Fruit fly (Drosophila melanogaster) whole organism, prepupa: Measurements from ENCODE around the gene Nedd4.

ENCODE experiments used
- Blimp-1 ChIP-seq: fragments of 200-800 bp; sonication (Bioruptor generic); optimal IDR thresholded peaks from 3 replicates; lab custom pipeline; 2017; ENCODE audit warnings: missing biosample characterization, missing genetic modification characterization, mild to moderate bottlenecking, moderate library complexity, missing genetic modification reagents
- CG10669 ChIP-seq: fragments of 200-800 bp; sonication (Bioruptor generic); optimal IDR thresholded peaks from 3 replicates; lab custom pipeline; 2018; ENCODE audit warnings: missing biosample characterization, mild to moderate bottlenecking, missing genetic modification characterization, moderate library complexity
- CG11294 ChIP-seq: fragments of 200-800 bp; sonication (Bioruptor generic); IDR thresholded peaks from 2 replicates; pipeline ENCODE4 v1.3.6; 2022; ENCODE audit warnings: missing biosample characterization, missing genetic modification characterization
- CG11762 ChIP-seq: fragments of 200-800 bp; sonication (Bioruptor generic); optimal IDR thresholded peaks from 3 replicates; lab custom pipeline; 2016; ENCODE audit warnings: missing biosample characterization, missing genetic modification characterization; ENCODE audit not compliant: insufficient read depth
- CG11902 ChIP-seq: fragments of 200-800 bp; sonication (Bioruptor generic); optimal IDR thresholded peaks from 3 replicates; lab custom pipeline; 2016; ENCODE audit warnings: missing biosample characterization, missing genetic modification characterization
- CG15336 ChIP-seq: fragments of 200-800 bp; sonication (Bioruptor generic); IDR thresholded peaks from 2 replicates; pipeline ENCODE4 v1.3.6; 2022; ENCODE audit warnings: missing biosample characterization, missing genetic modification characterization
- CG1621 ChIP-seq: fragments of 200-800 bp; sonication (Bioruptor generic); optimal IDR thresholded peaks from 3 replicates; lab custom pipeline; 2018; ENCODE audit warnings: missing biosample characterization, mild to moderate bottlenecking, missing genetic modification characterization
- CG16779 ChIP-seq: fragments of 200-800 bp; sonication (Bioruptor generic); optimal IDR thresholded peaks from 3 replicates; lab custom pipeline; 2017; ENCODE audit warnings: missing biosample characterization, mild to moderate bottlenecking, missing genetic modification characterization
- CG3032 ChIP-seq: fragments of 200-800 bp; optimal IDR thresholded peaks from 2 replicates; lab custom pipeline; 2019; ENCODE audit warnings: missing biosample characterization, mild to moderate bottlenecking, missing genetic modification characterization, moderate library complexity
- CG31627 ChIP-seq: fragments of 200-800 bp; sonication (Bioruptor generic); optimal IDR thresholded peaks from 3 replicates; lab custom pipeline; 2016; ENCODE audit warnings: missing biosample characterization, missing genetic modification characterization
- CG34406 ChIP-seq: fragments of 200-800 bp; sonication (Bioruptor generic); optimal IDR thresholded peaks from 3 replicates; lab custom pipeline; 2016; ENCODE audit warnings: missing biosample characterization, missing genetic modification characterization
- CG4318 ChIP-seq: fragments of 200-800 bp; sonication (Bioruptor generic); optimal IDR thresholded peaks from 3 replicates; lab custom pipeline; 2017; ENCODE audit warnings: missing biosample characterization, mild to moderate bottlenecking, missing genetic modification characterization
- CG6163 ChIP-seq: fragments of 200-800 bp; sonication (Bioruptor generic); IDR thresholded peaks from 3 replicates; pipeline ENCODE4 v1.3.6; 2022; ENCODE audit warnings: missing biosample characterization, missing genetic modification characterization
- CG6276 ChIP-seq: fragments of 200-800 bp; sonication (Bioruptor generic); optimal IDR thresholded peaks from 2 replicates; lab custom pipeline; 2017; ENCODE audit warnings: missing biosample characterization, mild to moderate bottlenecking, missing genetic modification characterization
- CG6792 ChIP-seq: fragments of 200-800 bp; sonication (Bioruptor generic); optimal IDR thresholded peaks from 3 replicates; lab custom pipeline; 2016; ENCODE audit warnings: missing biosample characterization, missing genetic modification characterization
- CG6808 ChIP-seq: fragments of 200-800 bp; sonication (Bioruptor generic); optimal IDR thresholded peaks from 3 replicates; lab custom pipeline; 2017; ENCODE audit warnings: missing biosample characterization, missing genetic modification characterization, mild to moderate bottlenecking, moderate library complexity, missing genetic modification reagents
- CG7368 ChIP-seq: fragments of 200-800 bp; sonication (Bioruptor generic); optimal IDR thresholded peaks from 3 replicates; lab custom pipeline; 2016; ENCODE audit warnings: missing biosample characterization, missing genetic modification characterization
- CG8119 ChIP-seq: fragments of 200-800 bp; sonication (Bioruptor generic); IDR thresholded peaks from 3 replicates; pipeline ENCODE4 v1.3.6; 2022; ENCODE audit warnings: missing biosample characterization, missing genetic modification characterization
- CG8319 ChIP-seq: fragments of 200-800 bp; sonication (Bioruptor generic); optimal IDR thresholded peaks from 3 replicates; lab custom pipeline; 2016; ENCODE audit warnings: missing biosample characterization, missing genetic modification characterization
- CG8632 ChIP-seq: fragments of 200-800 bp; sonication (Bioruptor generic); optimal IDR thresholded peaks from 3 replicates; lab custom pipeline; 2016; ENCODE audit warnings: missing biosample characterization, missing genetic modification characterization
- CG9139 ChIP-seq: fragments of 200-800 bp; sonication (Bioruptor generic); optimal IDR thresholded peaks from 3 replicates; lab custom pipeline; 2017; ENCODE audit warnings: missing biosample characterization, mild to moderate bottlenecking, missing genetic modification characterization
- Eip78C ChIP-seq: fragments of 200-800 bp; sonication (Bioruptor generic); peaks from one replicate; lab custom pipeline; 2016; ENCODE audit warnings: missing biosample characterization, missing genetic modification characterization
- Ets96B ChIP-seq: fragments of 200-800 bp; optimal IDR thresholded peaks from 2 replicates; lab custom pipeline; 2019; ENCODE audit warnings: missing biosample characterization, mild to moderate bottlenecking, missing genetic modification characterization, moderate library complexity
- Hr38 ChIP-seq: sonication (Bioruptor generic); optimal IDR thresholded peaks from 2 replicates; lab custom pipeline; 2016; ENCODE audit warnings: missing biosample characterization, missing genetic modification characterization
- Hr39 ChIP-seq: fragments of 200-800 bp; sonication (Bioruptor generic); optimal IDR thresholded peaks from 2 replicates; lab custom pipeline; 2016; ENCODE audit warnings: missing biosample characterization, missing genetic modification characterization
- Met ChIP-seq: fragments of 200-800 bp; sonication (Bioruptor generic); optimal IDR thresholded peaks from 3 replicates; lab custom pipeline; 2016; ENCODE audit warnings: missing biosample characterization, missing genetic modification characterization
- OdsH ChIP-seq: fragments of 200-800 bp; sonication (Bioruptor generic); optimal IDR thresholded peaks from 3 replicates; lab custom pipeline; 2016; ENCODE audit warnings: missing biosample characterization, missing genetic modification characterization
- Smox ChIP-seq: fragments of 200-800 bp; sonication (Bioruptor generic); optimal IDR thresholded peaks from 3 replicates; lab custom pipeline; 2016; ENCODE audit warnings: missing biosample characterization, missing genetic modification characterization
- Sox102F ChIP-seq: fragments of 200-800 bp; sonication (Bioruptor generic); optimal IDR thresholded peaks from 2 replicates; lab custom pipeline; 2016; ENCODE audit warnings: missing biosample characterization, mild to moderate bottlenecking, missing genetic modification characterization
- Sox14 ChIP-seq: fragments of 200-800 bp; sonication (Bioruptor generic); optimal IDR thresholded peaks from 3 replicates; lab custom pipeline; 2016; ENCODE audit warnings: missing biosample characterization, missing genetic modification characterization
- Sox15 ChIP-seq: fragments of 200-800 bp; sonication (Bioruptor generic); optimal IDR thresholded peaks from 3 replicates; lab custom pipeline; 2016; ENCODE audit warnings: missing biosample characterization, missing genetic modification characterization
- cyc ChIP-seq: fragments of 200-800 bp; sonication (Bioruptor generic); optimal IDR thresholded peaks from 3 replicates; lab custom pipeline; 2016; ENCODE audit warnings: missing biosample characterization, missing genetic modification characterization
- dac ChIP-seq: fragments of 200-800 bp; sonication (Bioruptor generic); optimal IDR thresholded peaks from 2 replicates; lab custom pipeline; 2017; ENCODE audit warnings: missing biosample characterization, mild to moderate bottlenecking, missing genetic modification characterization
- dsx ChIP-seq: fragments of 200-800 bp; optimal IDR thresholded peaks from 3 replicates; lab custom pipeline; 2019; ENCODE audit warnings: missing biosample characterization, mild to moderate bottlenecking, missing genetic modification characterization, moderate library complexity; ENCODE audit not compliant: poor library complexity, severe bottlenecking
- esn ChIP-seq: fragments of 200-800 bp; sonication (Bioruptor generic); optimal IDR thresholded peaks from 2 replicates; lab custom pipeline; 2016; ENCODE audit warnings: missing biosample characterization, mild to moderate bottlenecking, missing genetic modification characterization, moderate library complexity
- fd59A ChIP-seq: fragments of 200-800 bp; sonication (Bioruptor generic); optimal IDR thresholded peaks from 2 replicates; lab custom pipeline; 2017; ENCODE audit warnings: missing biosample characterization, mild to moderate bottlenecking, missing genetic modification characterization, missing genetic modification reagents
- fd85E ChIP-seq: fragments of 200-800 bp; sonication (Bioruptor generic); optimal IDR thresholded peaks from 3 replicates; lab custom pipeline; 2016; ENCODE audit warnings: missing biosample characterization, missing genetic modification characterization
- fkh ChIP-seq: fragments of 200-800 bp; sonication (Bioruptor generic); optimal IDR thresholded peaks from 3 replicates; lab custom pipeline; 2017; ENCODE audit warnings: missing biosample characterization, mild to moderate bottlenecking, missing genetic modification characterization, moderate library complexity
- lz ChIP-seq: fragments of 200-800 bp; sonication (Bioruptor generic); optimal IDR thresholded peaks from 3 replicates; lab custom pipeline; 2016; ENCODE audit warnings: missing biosample characterization, missing genetic modification characterization
- net ChIP-seq: fragments of 200-800 bp; sonication (Bioruptor generic); optimal IDR thresholded peaks from 3 replicates; lab custom pipeline; 2016; ENCODE audit warnings: missing biosample characterization, missing genetic modification characterization
- pdm3 ChIP-seq: fragments of 200-800 bp; sonication (Bioruptor generic); optimal IDR thresholded peaks from 3 replicates; lab custom pipeline; 2016; ENCODE audit warnings: missing biosample characterization, missing genetic modification characterization
- salr ChIP-seq, 2 experiments: fragments of 200-800 bp; sonication (Bioruptor generic); optimal IDR thresholded peaks; 3 replicates each; lab custom pipeline; 2016 to 2018; ENCODE audit warnings: missing biosample characterization in 2 of 2, missing genetic modification characterization in 2 of 2, mild to moderate bottlenecking in 1 of 2
- spab ChIP-seq: fragments of 200-800 bp; sonication (Bioruptor generic); optimal IDR thresholded peaks from 2 replicates; lab custom pipeline; 2017; ENCODE audit warnings: missing biosample characterization, mild to moderate bottlenecking, missing genetic modification characterization, missing genetic modification reagents
- ss ChIP-seq, 2 experiments: fragments of 200-800 bp; sonication (Bioruptor generic); optimal IDR thresholded peaks; 2 replicates in 1 of 2; 3 replicates in 1 of 2; lab custom pipeline; 2017 to 2018; ENCODE audit warnings: mild to moderate bottlenecking in 2 of 2, missing biosample characterization in 2 of 2, missing genetic modification characterization in 2 of 2, moderate library complexity in 1 of 2
- svp ChIP-seq: fragments of 200-800 bp; sonication (Bioruptor generic); peaks from one replicate; lab custom pipeline; 2016; ENCODE audit warnings: missing biosample characterization, missing genetic modification characterization
- topi ChIP-seq: fragments of 200-800 bp; sonication (Bioruptor generic); optimal IDR thresholded peaks from 3 replicates; lab custom pipeline; 2016; ENCODE audit warnings: missing biosample characterization, missing genetic modification characterization
- vri ChIP-seq: fragments of 200-800 bp; sonication (Bioruptor generic); optimal IDR thresholded peaks from 3 replicates; lab custom pipeline; 2016; ENCODE audit warnings: missing biosample characterization, mild to moderate bottlenecking, missing genetic modification characterization

Nedd4 gene

dm6 chr3L:17500315-17500985 lies 29.4 kb upstream of the Nedd4 start (continued):
- TF ChIP-seq CG11294, result no peak
- no peak for TF ChIP-seq CG11902 (GFP tag; lab: Kevin White, UChicago)
- no peak for TF ChIP-seq Sox102F (GFP tag; lab: Kevin White, UChicago)
- TF ChIP-seq esn (GFP tag; lab: Kevin White, UChicago), result no peak
- peak; percentile 26 for TF ChIP-seq vri (GFP tag; lab: Kevin White, UChicago)
- peak; percentile 61; the same call in 2 of the 3 replicates for TF ChIP-seq CG6163 (GFP tag; lab: Robert Waterston, UW)
- no peak for TF ChIP-seq OdsH
- peak; percentile 39 for TF ChIP-seq dsx (GFP tag; lab: Kevin White, UChicago)
- TF ChIP-seq CG11762 (GFP tag; lab: Kevin White, UChicago), result no peak
- TF ChIP-seq Blimp-1 (GFP tag; lab: Kevin White, UChicago), result peak; percentile 84
- no peak for TF ChIP-seq lz (GFP tag; lab: Kevin White, UChicago)
- peak; percentile 2 for TF ChIP-seq pdm3 (GFP tag; lab: Kevin White, UChicago)
- TF ChIP-seq Sox14 (GFP tag; lab: Kevin White, UChicago), result peak; percentile 60
- TF ChIP-seq salr (GFP tag; optimal IDR thresholded peaks at IDR 0.05; lab: Kevin White, UChicago), result no peak
- no peak for TF ChIP-seq CG7368
- TF ChIP-seq CG10669 (GFP tag; lab: Kevin White, UChicago), result no peak
- no peak for TF ChIP-seq CG31627 (GFP tag; lab: Kevin White, UChicago)
- TF ChIP-seq fd85E (GFP tag; lab: Kevin White, UChicago), result no peak
- TF ChIP-seq dac (GFP tag; lab: Kevin White, UChicago), result no peak
- TF ChIP-seq CG9139 (GFP tag; lab: Kevin White, UChicago), result no peak
- no peak for TF ChIP-seq CG8319 (GFP tag; lab: Kevin White, UChicago)
- TF ChIP-seq Eip78C (GFP tag; lab: Kevin White, UChicago), result peak; percentile 77
- no peak for TF ChIP-seq CG4318
- TF ChIP-seq CG6808, result peak; percentile 48
- TF ChIP-seq ss (GFP tag; optimal IDR thresholded peaks at IDR 0.05; lab: Kevin White, UChicago), result peak; percentile 67 to 84
- TF ChIP-seq svp (GFP tag; lab: Kevin White, UChicago), result peak; percentile 57
- TF ChIP-seq CG1621 (tag; lab: Kevin White, UChicago), result peak; percentile 47
- TF ChIP-seq CG16779, result peak; percentile 7

dm6 chr3L:17502235-17502634 lies 27.6 kb upstream of the Nedd4 start:
- TF ChIP-seq CG34406 (GFP tag; lab: Kevin White, UChicago) (peak; percentile 69), net (GFP tag; lab: Kevin White, UChicago) (peak; percentile 56), CG3032 (tag; lab: Kevin White, UChicago) (no peak), dac (GFP tag; lab: Kevin White, UChicago) (no peak), fkh (GFP tag; lab: Kevin White, UChicago) (no peak), Smox (GFP tag; lab: Kevin White, UChicago) (peak; percentile 88), CG11902 (GFP tag; lab: Kevin White, UChicago) (peak; percentile 51), spab (GFP tag; lab: Kevin White, UChicago) (no peak), CG1621 (tag; lab: Kevin White, UChicago) (no peak), lz (GFP tag; lab: Kevin White, UChicago) (peak; percentile 88), CG9139 (GFP tag; lab: Kevin White, UChicago) (no peak), Eip78C (GFP tag; lab: Kevin White, UChicago) (peak; percentile 90), vri (GFP tag; lab: Kevin White, UChicago) (peak; percentile 76), CG8632 (GFP tag; lab: Kevin White, UChicago) (peak; percentile 65), CG10669 (GFP tag; lab: Kevin White, UChicago) (peak; percentile 37), cyc (GFP tag; lab: Kevin White, UChicago) (peak; percentile 83), Hr39 (GFP tag; lab: Kevin White, UChicago) (peak; percentile 89), topi (GFP tag; lab: Kevin White, UChicago) (peak; percentile 85), Sox15 (GFP tag; lab: Kevin White, UChicago) (peak; percentile 66), OdsH (peak; percentile 46), CG4318 (no peak), CG6163 (GFP tag; lab: Robert Waterston, UW) (peak; percentile 76), ss (GFP tag; optimal IDR thresholded peaks at IDR 0.05; lab: Kevin White, UChicago) (no peak), fd59A (GFP tag; lab: Kevin White, UChicago) (no peak), CG31627 (GFP tag; lab: Kevin White, UChicago) (peak; percentile 89), CG6792 (GFP tag; lab: Kevin White, UChicago) (peak; percentile 65), Ets96B (tag; lab: Kevin White, UChicago) (no peak), Hr38 (GFP tag; lab: Kevin White, UChicago) (no peak), CG11294 (no peak), Met (peak; percentile 90), CG15336 (GFP tag; lab: Robert Waterston, UW) (peak; percentile 71), CG6276 (no peak), CG8119 (0 out of 3 replicates have a peak, but pooled peaks have one; percentile 31)
